Worm (Caenorhabditis elegans) whole organism, midembryonic: ENCODE results near the gene sru-39.

Experiments
- T22C8.4 ChIP-seq: fragments of 200-800 bp; sonication (Bioruptor generic); IDR thresholded peaks from 2 replicates; pipeline ENCODE4 v1.3.6; 2022; ENCODE audit warnings: missing genetic modification characterization, missing compliant biosample characterization
- cog-1 ChIP-seq: sonication (generic microtip); optimal IDR thresholded peaks from 2 replicates; lab custom pipeline; 2016; ENCODE audit warnings: missing genetic modification characterization, missing compliant biosample characterization
- flt-1 ChIP-seq: fragments of 200-800 bp; sonication (Bioruptor generic); IDR thresholded peaks from 2 replicates; pipeline ENCODE4 v1.3.6; 2022; ENCODE audit warnings: missing genetic modification characterization, missing compliant biosample characterization
- klf-2 ChIP-seq: fragments of 200-800 bp; sonication (Bioruptor generic); conservative IDR thresholded peaks from 2 replicates; pipeline ENCODE4 v1.3.6; 2022; ENCODE audit warnings: missing genetic modification reagents, missing genetic modification characterization, missing compliant biosample characterization
- ref-1 ChIP-seq: fragments of 200-800 bp; sonication (Bioruptor generic); conservative IDR thresholded peaks from 2 replicates; pipeline ENCODE4 v1.3.6; 2022; ENCODE audit warnings: missing genetic modification reagents, missing genetic modification characterization, missing compliant biosample characterization
- tab-1 ChIP-seq: fragments of 200-800 bp; sonication (Bioruptor generic); IDR thresholded peaks from 2 replicates; pipeline ENCODE4 v1.3.6; 2022; ENCODE audit warnings: missing genetic modification characterization, missing compliant biosample characterization
- ztf-23 ChIP-seq: fragments of 200-800 bp; sonication (Bioruptor generic); IDR thresholded peaks from 2 replicates; pipeline ENCODE4 v1.3.6; 2022; ENCODE audit warnings: missing genetic modification reagents, missing genetic modification characterization, missing compliant biosample characterization

ce11 chrV:9775734-9776133, 27.5 kb upstream of the sru-39 start, which contains the start of gene F46B6.12:
- TF ChIP-seq cog-1 (tag; lab: Kevin White, UChicago), result no peak
- no peak for TF ChIP-seq flt-1 (GFP tag; lab: Robert Waterston, UW)
- TF ChIP-seq ztf-23, result no peak
- TF ChIP-seq T22C8.4, result no peak
- no peak for TF ChIP-seq tab-1 (GFP tag; lab: Robert Waterston, UW)
- TF ChIP-seq ref-1, result no peak
- TF ChIP-seq klf-2 (GFP tag; lab: Robert Waterston, UW), result no peak
